Worm (Caenorhabditis elegans): Measurements from ENCODE around the gene C45G9.5.

- no peak for TF ChIP-seq lin-39 (tag; optimal IDR thresholded peaks at IDR 0.05)
- no peak for TF ChIP-seq nhr-11 (tag; optimal IDR thresholded peaks at IDR 0.05)
- TF ChIP-seq ztf-11 (tag; optimal IDR thresholded peaks at IDR 0.05), result no peak
Observed at ce11 chrIII:5020924-5021323, 27.0 kb upstream of the C45G9.5 start, which contains the start of gene mdt-11.

Data from whole organism, L2 larva.